Worm (Caenorhabditis elegans) whole organism, L3 larva: Measurements from ENCODE around the gene T19D2.13.

Experiments
- ama-1 ChIP-seq: fragments of 150-350 bp; optimal IDR thresholded peaks from 2 replicates; lab custom pipeline; 2018
- egl-27 ChIP-seq: sonication (generic microtip); optimal IDR thresholded peaks from 4 replicates; lab custom pipeline; 2017; ENCODE audit warnings: missing biosample characterization, missing genetic modification reagents, missing genetic modification characterization
- fkh-10 ChIP-seq: sonication (generic microtip); optimal IDR thresholded peaks from 2 replicates; lab custom pipeline; 2017; ENCODE audit warnings: missing biosample characterization, missing genetic modification reagents, missing genetic modification characterization
- nhr-23 ChIP-seq: fragments of 150-350 bp; optimal IDR thresholded peaks from 2 replicates; lab custom pipeline; 2014; ENCODE audit warnings: missing biosample characterization, missing genetic modification reagents, missing genetic modification characterization
- nhr-28 ChIP-seq: fragments of 150-350 bp; optimal IDR thresholded peaks from 2 replicates; lab custom pipeline; 2014; ENCODE audit warnings: missing biosample characterization, missing genetic modification characterization
- sea-2 ChIP-seq: fragments of 150-350 bp; sonication (generic microtip); optimal IDR thresholded peaks from 4 replicates; lab custom pipeline; 2014; ENCODE audit warnings: missing biosample characterization, missing genetic modification reagents, missing genetic modification characterization
- snpc-4 ChIP-seq: fragments of 150-350 bp; optimal IDR thresholded peaks from 2 replicates; lab custom pipeline; 2014; ENCODE audit warnings: missing biosample characterization, missing genetic modification characterization
- ztf-11 ChIP-seq: fragments of 150-350 bp; optimal IDR thresholded peaks from 2 replicates; lab custom pipeline; 2014; ENCODE audit warnings: missing biosample characterization, missing genetic modification characterization

DNA sequence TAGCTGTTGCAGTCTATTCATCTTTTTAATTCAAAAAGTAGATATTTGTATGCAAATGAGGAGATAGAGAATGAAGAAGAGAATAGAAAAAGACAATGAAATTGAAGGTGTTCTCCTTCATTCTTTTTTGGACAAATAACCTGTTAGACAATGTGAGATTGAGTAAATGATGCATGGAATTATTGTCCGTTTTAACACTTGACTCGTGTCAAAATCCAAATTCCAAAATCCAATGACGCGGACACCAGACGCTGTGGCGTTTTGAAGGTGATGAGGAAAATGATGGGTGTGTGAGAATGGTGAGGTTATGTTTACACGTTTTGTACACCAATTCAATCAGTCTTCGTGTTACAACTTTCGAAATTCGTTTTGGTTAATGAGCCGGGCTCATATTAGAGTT, 37.0 kb upstream of the T19D2.13 start:
- TF ChIP-seq sea-2 (GFP tag; lab: Kevin White, UChicago) (no peak), ama-1 (lab: Kevin White, UChicago) (no peak), nhr-28 (tag; lab: Kevin White, UChicago) (no peak), nhr-23 (tag; lab: Kevin White, UChicago) (no peak), egl-27 (tag; lab: Kevin White, UChicago) (no peak), snpc-4 (tag; lab: Kevin White, UChicago) (no peak), ztf-11 (tag; lab: Kevin White, UChicago) (no peak), fkh-10 (no peak)
